Fruit fly (Drosophila melanogaster): ENCODE measurements around the gene Vha16-3.

DNA sequence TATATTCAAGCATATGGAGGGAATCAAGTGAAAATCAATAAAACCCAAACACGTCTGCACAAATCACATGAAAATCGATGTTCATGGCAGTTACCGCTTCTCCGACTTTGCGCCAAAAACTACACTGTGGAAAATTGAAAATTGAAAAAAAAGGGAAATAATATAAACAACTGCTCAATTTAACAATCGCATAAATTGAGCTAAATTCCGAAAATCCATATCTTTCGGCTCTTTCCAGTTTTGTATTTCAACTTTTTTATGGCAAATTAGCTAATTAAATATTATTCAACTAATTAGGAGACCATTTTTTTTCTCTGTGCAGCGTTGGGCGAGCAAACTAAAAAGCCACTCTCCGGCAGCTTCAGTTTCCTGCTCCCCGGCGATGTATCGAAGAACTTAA is 11.4 kb downstream of the Vha16-3 start:
- TF ChIP-seq psq (optimal IDR thresholded peaks at IDR 0.05) (no peak), Myc (optimal IDR thresholded peaks at IDR 0.05) (no peak), ttk (optimal IDR thresholded peaks at IDR 0.05) (no peak), Sin3A (optimal IDR thresholded peaks at IDR 0.05) (no peak)

Measured in Kc167 (cell line).